Worm (Caenorhabditis elegans): ENCODE results near the gene C06C3.10.

Gene C06C3.10

ce11 chrII:9345794-9346193 is 31.3 kb downstream of the C06C3.10 start:
- TF ChIP-seq crh-2 (tag; optimal IDR thresholded peaks at IDR 0.05) (no peak), alr-1 (tag; optimal IDR thresholded peaks at IDR 0.05) (no peak), dmd-4 (tag; optimal IDR thresholded peaks at IDR 0.05) (no peak), nhr-10 (tag; optimal IDR thresholded peaks at IDR 0.05) (no peak), sma-9 (GFP tag; optimal IDR thresholded peaks at IDR 0.05) (no peak), sma-9 (tag; optimal IDR thresholded peaks at IDR 0.05) (no peak), sma-3 (GFP tag; optimal IDR thresholded peaks at IDR 0.05) (no peak), ceh-16 (tag; optimal IDR thresholded peaks at IDR 0.05) (no peak), unc-62 (GFP tag; optimal IDR thresholded peaks at IDR 0.05) (no peak), nhr-77 (tag; optimal IDR thresholded peaks at IDR 0.05) (no peak)

ce11 chrII:9345116-9345515 is 31.9 kb downstream of the C06C3.10 start:
- TF ChIP-seq blmp-1 (tag; optimal IDR thresholded peaks at IDR 0.05; ENCODE audit: insufficient read depth), result peak; percentile 37
- no peak for TF ChIP-seq lin-39 (tag; optimal IDR thresholded peaks at IDR 0.05)
- peak; percentile 45 for TF ChIP-seq sma-9 (GFP tag; optimal IDR thresholded peaks at IDR 0.05)
- TF ChIP-seq sma-9 (tag; optimal IDR thresholded peaks at IDR 0.05), result no peak
- TF ChIP-seq nhr-11 (tag; optimal IDR thresholded peaks at IDR 0.05), result no peak
- no peak for TF ChIP-seq ztf-11 (tag; optimal IDR thresholded peaks at IDR 0.05)
- TF ChIP-seq snpc-4 (tag; optimal IDR thresholded peaks at IDR 0.05), result no peak
- no peak for TF ChIP-seq lsy-2 (tag; optimal IDR thresholded peaks at IDR 0.05)

- TF ChIP-seq crh-2 (tag; optimal IDR thresholded peaks at IDR 0.05) (no peak), unc-55 (GFP tag; optimal IDR thresholded peaks at IDR 0.05) (no peak), ztf-1 (GFP tag; conservative IDR thresholded peaks at IDR 0.05) (no peak), ceh-82 (tag; optimal IDR thresholded peaks at IDR 0.05) (no peak), unc-39 (tag; optimal IDR thresholded peaks at IDR 0.05) (no peak), R02D3.7 (tag; optimal IDR thresholded peaks at IDR 0.05) (no peak), sma-3 (GFP tag; optimal IDR thresholded peaks at IDR 0.05) (peak; percentile 67), peb-1 (tag; optimal IDR thresholded peaks at IDR 0.05) (no peak), fos-1 (tag; optimal IDR thresholded peaks at IDR 0.05) (peak; percentile 21), nhr-11 (tag; optimal IDR thresholded peaks at IDR 0.05) (no peak), blmp-1 (tag; optimal IDR thresholded peaks at IDR 0.05; ENCODE audit: insufficient read depth) (peak; percentile 85), lin-13 (GFP tag; optimal IDR thresholded peaks at IDR 0.05) (no peak), nhr-129 (tag; optimal IDR thresholded peaks at IDR 0.05) (peak; percentile 54), ztf-11 (tag; optimal IDR thresholded peaks at IDR 0.05) (no peak), egl-27 (tag; optimal IDR thresholded peaks at IDR 0.05) (peak; percentile 44), aly-2 (tag; optimal IDR thresholded peaks at IDR 0.05) (no peak), snpc-4 (tag; optimal IDR thresholded peaks at IDR 0.05) (no peak), sma-9 (GFP tag; optimal IDR thresholded peaks at IDR 0.05) (peak; percentile 77), sma-9 (tag; optimal IDR thresholded peaks at IDR 0.05) (no peak), elt-3 (tag; optimal IDR thresholded peaks at IDR 0.05) (no peak), nhr-6 (tag; optimal IDR thresholded peaks at IDR 0.05) (no peak), nhr-25 (tag; optimal IDR thresholded peaks at IDR 0.05) (peak; percentile 69), sem-4 (tag; optimal IDR thresholded peaks at IDR 0.05) (no peak), ama-1 (optimal IDR thresholded peaks at IDR 0.05) (no peak), gmeb-1 (tag; optimal IDR thresholded peaks at IDR 0.05) (peak; percentile 43), F13H6.1 (tag; optimal IDR thresholded peaks at IDR 0.05) (no peak), ztf-4 (tag; optimal IDR thresholded peaks at IDR 0.05) (no peak), mab-5 (tag; optimal IDR thresholded peaks at IDR 0.05) (no peak), unc-62 (GFP tag; optimal IDR thresholded peaks at IDR 0.05) (no peak), alr-1 (tag; optimal IDR thresholded peaks at IDR 0.05) (no peak), zag-1 (tag; optimal IDR thresholded peaks at IDR 0.05) (no peak), lin-11 (tag; optimal IDR thresholded peaks at IDR 0.05) (no peak), dmd-4 (tag; optimal IDR thresholded peaks at IDR 0.05) (no peak), lin-39 (tag; optimal IDR thresholded peaks at IDR 0.05) (no peak), mdl-1 (tag; optimal IDR thresholded peaks at IDR 0.05) (peak in 1 of 2 experiments; percentile 7), nhr-77 (tag; optimal IDR thresholded peaks at IDR 0.05) (no peak), Y55F3AM.14 (GFP tag; optimal IDR thresholded peaks at IDR 0.05) (no peak), nhr-23 (tag; optimal IDR thresholded peaks at IDR 0.05) (no peak), ZK546.5 (tag; optimal IDR thresholded peaks at IDR 0.05) (no peak), elt-1 (tag; optimal IDR thresholded peaks at IDR 0.05) (no peak), C34F6.9 (tag; optimal IDR thresholded peaks at IDR 0.05) (no peak), nhr-10 (tag; optimal IDR thresholded peaks at IDR 0.05) (no peak), mbf-1 (tag; optimal IDR thresholded peaks at IDR 0.05) (no peak), lsy-2 (tag; optimal IDR thresholded peaks at IDR 0.05) (peak in 1 of 2 experiments; percentile 9), nhr-21 (tag; optimal IDR thresholded peaks at IDR 0.05) (peak; percentile 93), nhr-237 (tag; optimal IDR thresholded peaks at IDR 0.05) (no peak), ceh-16 (tag; optimal IDR thresholded peaks at IDR 0.05) (no peak), skn-1 (tag; optimal IDR thresholded peaks at IDR 0.05) (no peak), nhr-12 (tag; optimal IDR thresholded peaks at IDR 0.05) (no peak)
These were observed 33.1 kb downstream of the C06C3.10 start for ce11 chrII:9343955-9344354.
